Fruit fly (Drosophila melanogaster): ENCODE measurements around the gene CCT2.

CCT2 gene

dm6 chrX:9141219-9141618 lies 51.9 kb downstream of the CCT2 start (continued):
- TF ChIP-seq cg (GFP tag; optimal IDR thresholded peaks at IDR 0.05) (no peak), gfzf (GFP tag; optimal IDR thresholded peaks at IDR 0.05) (no peak), CoRest (tag; optimal IDR thresholded peaks at IDR 0.05) (peak; percentile 72), chm (GFP tag; IDR thresholded peaks at IDR 0.05) (peak; percentile 86), CG32772 (GFP tag; IDR thresholded peaks at IDR 0.05) (peak; percentile 78), aop (GFP tag; IDR thresholded peaks at IDR 0.05) (0 out of 2 replicates have a peak, but pooled peaks have one; percentile 65), CG12942 (GFP tag; optimal IDR thresholded peaks at IDR 0.05) (peak; percentile 49), CG43689 (GFP tag; IDR thresholded peaks at IDR 0.05) (peak; percentile 30; the same call in 1 of the 2 replicates), Hand (GFP tag; optimal IDR thresholded peaks at IDR 0.05) (peak; percentile 55), sisA (GFP tag; IDR thresholded peaks at IDR 0.05) (peak; percentile 90), Dp (GFP tag; optimal IDR thresholded peaks at IDR 0.05) (no peak), zf30C (GFP tag; optimal IDR thresholded peaks at IDR 0.05) (no peak), ind (GFP tag; optimal IDR thresholded peaks at IDR 0.05) (peak; percentile 78), cato (GFP tag; optimal IDR thresholded peaks at IDR 0.05; ENCODE audit: borderline replicate concordance) (no peak), Dbx (GFP tag; IDR thresholded peaks at IDR 0.05) (peak; percentile 78), bowl (GFP tag; IDR thresholded peaks at IDR 0.05) (0 out of 2 replicates have a peak, but pooled peaks have one; percentile 48), E2f2 (GFP tag; IDR thresholded peaks at IDR 0.05) (peak; percentile 42), kni (GFP tag; optimal IDR thresholded peaks at IDR 0.05) (peak; percentile 34), Hr3 (GFP tag; optimal IDR thresholded peaks at IDR 0.05) (peak; percentile 65), ATbp (GFP tag; optimal IDR thresholded peaks at IDR 0.05) (peak; percentile 74), CG2678 (tag; optimal IDR thresholded peaks at IDR 0.05) (peak; percentile 78), CG10267 (tag; optimal IDR thresholded peaks at IDR 0.05) (peak; percentile 57), CG14710 (tag; optimal IDR thresholded peaks at IDR 0.05) (peak; percentile 68), BtbVII (GFP tag; optimal IDR thresholded peaks at IDR 0.05) (peak; percentile 18), CG7839 (tag; optimal IDR thresholded peaks at IDR 0.05) (peak; percentile 51), GATAe (GFP tag; conservative IDR thresholded peaks at IDR 0.05) (no peak), Usf (GFP tag; optimal IDR thresholded peaks at IDR 0.05) (peak; percentile 42), Neu2 (GFP tag; optimal IDR thresholded peaks at IDR 0.05; ENCODE audit: borderline replicate concordance) (no peak), fd102C (GFP tag; optimal IDR thresholded peaks at IDR 0.05) (peak; percentile 26), peb (GFP tag; IDR thresholded peaks at IDR 0.05) (peak; percentile 77), Bdp1 (GFP tag; optimal IDR thresholded peaks at IDR 0.05) (peak; percentile 22), Sox100B (GFP tag; optimal IDR thresholded peaks at IDR 0.05) (no peak), CG15269 (tag; optimal IDR thresholded peaks at IDR 0.05) (no peak), CG4854 (GFP tag; optimal IDR thresholded peaks at IDR 0.05) (peak; percentile 58), Fer1 (GFP tag; optimal IDR thresholded peaks at IDR 0.05) (peak; percentile 73), dm (GFP tag; optimal IDR thresholded peaks at IDR 0.05) (peak; percentile 20), CG7786 (GFP tag; optimal IDR thresholded peaks at IDR 0.05) (peak; percentile 76), CG1792 (GFP tag; optimal IDR thresholded peaks at IDR 0.05) (peak; percentile 63), CG7271 (tag; optimal IDR thresholded peaks at IDR 0.05) (no peak), CG8944 (GFP tag; optimal IDR thresholded peaks at IDR 0.05) (peak; percentile 79), CG9932 (GFP tag; IDR thresholded peaks at IDR 0.05) (peak; percentile 72), caup (GFP tag; optimal IDR thresholded peaks at IDR 0.05; ENCODE audit: severe bottlenecking) (no peak), CG13287 (GFP tag; IDR thresholded peaks at IDR 0.05; ENCODE audit: partially characterized antibody) (no peak), vnd (GFP tag; IDR thresholded peaks at IDR 0.05; ENCODE audit: partially characterized antibody) (no peak), CG8290 (GFP tag; optimal IDR thresholded peaks at IDR 0.05) (peak; percentile 61), CG8290 (tag; optimal IDR thresholded peaks at IDR 0.05) (peak in 1 of 2 experiments; percentile 8), jumu (GFP tag; optimal IDR thresholded peaks at IDR 0.05) (peak; percentile 65), CG2116 (GFP tag; optimal IDR thresholded peaks at IDR 0.05) (peak; percentile 5), sens-2 (GFP tag; IDR thresholded peaks at IDR 0.05) (peak; percentile 61; the same call in 1 of the 2 replicates), dysf (GFP tag; IDR thresholded peaks at IDR 0.05) (peak; percentile 89), E2f1 (GFP tag; IDR thresholded peaks at IDR 0.05) (peak; percentile 80)
